Worm (Caenorhabditis elegans) whole organism, late embryonic: ENCODE results near the gene K07H8.8.

Experiments used
- ama-1 ChIP-seq: fragments of 150-350 bp; optimal IDR thresholded peaks from 2 replicates; lab custom pipeline; 2014
- madf-2 ChIP-seq: sonication (generic microtip); optimal IDR thresholded peaks from 2 replicates; lab custom pipeline; 2017; ENCODE audit warnings: missing genetic modification characterization, missing compliant biosample characterization
- pros-1 ChIP-seq: fragments of 150-350 bp; optimal IDR thresholded peaks from 2 replicates; lab custom pipeline; 2014; ENCODE audit warnings: missing biosample characterization, missing genetic modification reagents, missing genetic modification characterization
- sdc-2 ChIP-seq: sonication (generic microtip); optimal IDR thresholded peaks from 2 replicates; lab custom pipeline; 2016; ENCODE audit warnings: missing genotype, missing genetic modification characterization, missing compliant biosample characterization

- TF ChIP-seq sdc-2 (tag; lab: Kevin White, UChicago) (no peak), ama-1 (lab: Kevin White, UChicago) (no peak), pros-1 (tag; lab: Kevin White, UChicago) (no peak), madf-2 (tag; lab: Kevin White, UChicago) (no peak)
Measured at ce11 chrIV:8273334-8273733, 5.1 kb upstream of the K07H8.8 start.
